Fruit fly (Drosophila melanogaster) whole organism, embryonic: Measurements from ENCODE around the gene arx.
A peak's percentile ranks its signal among the peaks of the same experiment; 100 is the strongest.

ENCODE experiments used
- C15 ChIP-seq: fragments of 200-800 bp; sonication (Bioruptor generic); IDR thresholded peaks from 3 replicates; pipeline ENCODE4 v1.3.6; 2022; ENCODE audit warnings: missing biosample characterization, missing genetic modification characterization
- CG10366 ChIP-seq: fragments of 200-800 bp; sonication (Bioruptor generic); IDR thresholded peaks from 2 replicates; pipeline ENCODE4 v1.3.6; 2022; ENCODE audit warnings: missing biosample characterization, missing genetic modification characterization
- CG10431 ChIP-seq: fragments of 200-800 bp; sonication (Bioruptor generic); optimal IDR thresholded peaks from 3 replicates; lab custom pipeline; 2018; ENCODE audit warnings: missing biosample characterization, mild to moderate bottlenecking, missing genetic modification characterization
- CG11723 ChIP-seq: fragments of 200-800 bp; sonication (Bioruptor generic); optimal IDR thresholded peaks from 2 replicates; lab custom pipeline; 2017; ENCODE audit warnings: missing biosample characterization, mild to moderate bottlenecking, missing genetic modification characterization
- CG12299 ChIP-seq: fragments of 200-800 bp; sonication (Bioruptor generic); optimal IDR thresholded peaks from 2 replicates; lab custom pipeline; 2018; ENCODE audit warnings: missing biosample characterization, mild to moderate bottlenecking, missing genetic modification characterization
- CG17612 ChIP-seq: fragments of 200-800 bp; sonication (Bioruptor generic); IDR thresholded peaks from 2 replicates; pipeline ENCODE4 v1.3.6; 2022; ENCODE audit warnings: missing biosample characterization, missing genetic modification characterization
- CG2889 ChIP-seq: fragments of 200-800 bp; sonication (Bioruptor generic); IDR thresholded peaks from 3 replicates; pipeline ENCODE4 v1.3.6; 2022; ENCODE audit warnings: missing biosample characterization, missing genetic modification characterization
- CG31224 ChIP-seq: fragments of 200-800 bp; sonication (Bioruptor generic); IDR thresholded peaks from 2 replicates; pipeline ENCODE4 v1.3.6; 2022; ENCODE audit warnings: missing biosample characterization, missing genetic modification characterization
- CG31365 ChIP-seq: fragments of 200-800 bp; sonication (Bioruptor generic); optimal IDR thresholded peaks from 2 replicates; lab custom pipeline; 2018; ENCODE audit warnings: missing biosample characterization, mild to moderate bottlenecking, missing genetic modification characterization
- CG3407 ChIP-seq: fragments of 200-800 bp; sonication (Bioruptor generic); optimal IDR thresholded peaks from 2 replicates; lab custom pipeline; 2018; ENCODE audit warnings: missing biosample characterization, mild to moderate bottlenecking, missing genetic modification characterization
- CG3995 ChIP-seq: fragments of 200-800 bp; sonication (Bioruptor generic); optimal IDR thresholded peaks from 3 replicates; lab custom pipeline; 2016; ENCODE audit warnings: missing biosample characterization, missing genetic modification characterization
- CG5180 ChIP-seq: fragments of 200-800 bp; sonication (Bioruptor generic); optimal IDR thresholded peaks from 3 replicates; lab custom pipeline; 2017; ENCODE audit warnings: missing biosample characterization, missing genetic modification characterization, mild to moderate bottlenecking, moderate library complexity, missing genetic modification reagents
- CG5245 ChIP-seq: fragments of 200-800 bp; sonication (Bioruptor generic); optimal IDR thresholded peaks from 3 replicates; lab custom pipeline; 2016; ENCODE audit warnings: missing biosample characterization, missing genetic modification characterization
- CG6683 ChIP-seq: fragments of 200-800 bp; sonication (Bioruptor generic); optimal IDR thresholded peaks from 2 replicates; lab custom pipeline; 2017; ENCODE audit warnings: missing biosample characterization, mild to moderate bottlenecking, missing genetic modification characterization, missing genetic modification reagents
- CG6791 ChIP-seq: fragments of 200-800 bp; sonication (Bioruptor generic); IDR thresholded peaks from 3 replicates; pipeline ENCODE4 v1.3.6; 2022; ENCODE audit warnings: missing biosample characterization, missing genetic modification characterization; ENCODE audit not compliant: partially characterized antibody
- CG7987 ChIP-seq: fragments of 200-800 bp; sonication (Bioruptor generic); optimal IDR thresholded peaks from 2 replicates; lab custom pipeline; 2018; ENCODE audit warnings: missing biosample characterization, mild to moderate bottlenecking, missing genetic modification characterization, moderate library complexity
- CG8281 ChIP-seq: fragments of 200-800 bp; sonication (Bioruptor generic); optimal IDR thresholded peaks from 2 replicates; lab custom pipeline; 2018; ENCODE audit warnings: missing biosample characterization, mild to moderate bottlenecking, missing genetic modification characterization, moderate library complexity
- CG9727 ChIP-seq: fragments of 200-800 bp; sonication (Bioruptor generic); optimal IDR thresholded peaks from 3 replicates; lab custom pipeline; 2017; ENCODE audit warnings: missing biosample characterization, mild to moderate bottlenecking, missing genetic modification characterization
- Dbx ChIP-seq: fragments of 200-800 bp; sonication (Bioruptor generic); IDR thresholded peaks from 3 replicates; pipeline ENCODE4 v1.3.6; 2022; ENCODE audit warnings: missing biosample characterization, missing genetic modification characterization
- Doc3 ChIP-seq: fragments of 200-800 bp; sonication (Bioruptor generic); IDR thresholded peaks from 3 replicates; pipeline ENCODE4 v1.3.6; 2022; ENCODE audit warnings: missing biosample characterization, missing genetic modification characterization; ENCODE audit not compliant: partially characterized antibody
- MBD-R2 ChIP-seq: fragments of 200-800 bp; sonication (Bioruptor generic); IDR thresholded peaks from 2 replicates; pipeline ENCODE4 v1.3.6; 2022; ENCODE audit warnings: missing biosample characterization, missing genetic modification characterization
- MESR4 ChIP-seq: fragments of 200-800 bp; sonication (Bioruptor generic); optimal IDR thresholded peaks from 2 replicates; lab custom pipeline; 2018; ENCODE audit warnings: missing biosample characterization, mild to moderate bottlenecking, missing genetic modification characterization, moderate library complexity
- NFAT ChIP-seq: fragments of 200-800 bp; sonication (Bioruptor generic); IDR thresholded peaks from 2 replicates; pipeline ENCODE4 v1.3.6; 2022; ENCODE audit warnings: missing biosample characterization, missing genetic modification characterization
- Nf-YA ChIP-seq: fragments of 200-800 bp; sonication (Bioruptor generic); IDR thresholded peaks from 2 replicates; pipeline ENCODE4 v1.3.6; 2022; ENCODE audit warnings: missing biosample characterization, missing genetic modification characterization
- Scr ChIP-seq: fragments of 200-800 bp; sonication (Bioruptor generic); IDR thresholded peaks from 2 replicates; pipeline ENCODE4 v1.3.6; 2022; ENCODE audit warnings: missing biosample characterization, missing genetic modification characterization; ENCODE audit not compliant: partially characterized antibody
- Sry-δ ChIP-seq: fragments of 200-800 bp; sonication (Bioruptor generic); optimal IDR thresholded peaks from 2 replicates; lab custom pipeline; 2016; ENCODE audit warnings: missing biosample characterization, missing genetic modification characterization
- Trl ChIP-seq, 3 experiments: fragments of >200 bp in 2 of 3; fragments of 200-800 bp in 1 of 3; sonication (Bioruptor generic) in 1 of 3; optimal IDR thresholded peaks; 2 replicates in 1 of 3; 3 replicates in 2 of 3; lab custom pipeline; 2016 to 2017; ENCODE audit warnings: missing biosample characterization in 1 of 3, missing genetic modification characterization in 1 of 3
- ac ChIP-seq: fragments of 200-800 bp; sonication (Bioruptor generic); optimal IDR thresholded peaks from 3 replicates; lab custom pipeline; 2017; ENCODE audit warnings: missing biosample characterization, mild to moderate bottlenecking, missing genetic modification characterization
- aop ChIP-seq: fragments of 200-800 bp; sonication (Bioruptor generic); IDR thresholded peaks from 2 replicates; pipeline ENCODE4 v1.3.6; 2022; ENCODE audit warnings: missing biosample characterization, missing genetic modification characterization
- cg ChIP-seq: fragments of 200-800 bp; sonication (Bioruptor generic); optimal IDR thresholded peaks from 3 replicates; lab custom pipeline; 2019; ENCODE audit warnings: missing biosample characterization, mild to moderate bottlenecking, missing genetic modification characterization, moderate library complexity
- crc ChIP-seq: fragments of 200-800 bp; sonication (Bioruptor generic); optimal IDR thresholded peaks from 2 replicates; lab custom pipeline; 2016; ENCODE audit warnings: missing biosample characterization, missing genetic modification characterization
- dmrt11E ChIP-seq: fragments of 200-800 bp; sonication (Bioruptor generic); optimal IDR thresholded peaks from 3 replicates; lab custom pipeline; 2018; ENCODE audit warnings: missing biosample characterization, mild to moderate bottlenecking, missing genetic modification characterization, moderate library complexity
- dmrt99B ChIP-seq: fragments of 200-800 bp; sonication (Bioruptor generic); optimal IDR thresholded peaks from 2 replicates; lab custom pipeline; 2018; ENCODE audit warnings: missing biosample characterization, mild to moderate bottlenecking, missing genetic modification characterization, moderate library complexity
- ems ChIP-seq: fragments of 200-800 bp; sonication (Bioruptor generic); optimal IDR thresholded peaks from 3 replicates; lab custom pipeline; 2016; ENCODE audit warnings: missing biosample characterization, missing genetic modification characterization
- en ChIP-seq: fragments of 200-800 bp; sonication (Bioruptor generic); optimal IDR thresholded peaks from 2 replicates; lab custom pipeline; 2016; ENCODE audit warnings: missing biosample characterization, missing genetic modification characterization
- ewg ChIP-seq: fragments of 200-800 bp; sonication (Bioruptor generic); optimal IDR thresholded peaks from 3 replicates; lab custom pipeline; 2017; ENCODE audit warnings: mild to moderate bottlenecking, missing biosample characterization, missing genetic modification reagents, missing genetic modification characterization
- fu2 ChIP-seq: fragments of 200-800 bp; sonication (Bioruptor generic); optimal IDR thresholded peaks from 2 replicates; lab custom pipeline; 2016; ENCODE audit warnings: missing biosample characterization, missing genetic modification characterization
- jing ChIP-seq: fragments of 200-800 bp; sonication (Bioruptor generic); optimal IDR thresholded peaks from 2 replicates; lab custom pipeline; 2018; ENCODE audit warnings: missing biosample characterization, mild to moderate bottlenecking, missing genetic modification characterization
- nerfin-2 ChIP-seq: fragments of 200-800 bp; sonication (Bioruptor generic); IDR thresholded peaks from 2 replicates; pipeline ENCODE4 v1.3.6; 2022; ENCODE audit warnings: missing biosample characterization, missing genetic modification characterization; ENCODE audit not compliant: partially characterized antibody
- prd ChIP-seq, 3 experiments: fragments of >200 bp in 2 of 3; fragments of 200-800 bp in 1 of 3; sonication (Bioruptor generic) in 1 of 3; optimal IDR thresholded peaks in 2 of 3; IDR thresholded peaks in 1 of 3; 2 replicates in 2 of 3; 3 replicates in 1 of 3; pipeline versions ENCODE4 v1.3.6 to Lab custom; 2017 to 2022; ENCODE audit warnings: missing biosample characterization in 1 of 3, missing genetic modification characterization in 1 of 3
- pros ChIP-seq: fragments of 200-800 bp; sonication (Bioruptor generic); optimal IDR thresholded peaks from 3 replicates; lab custom pipeline; 2019; ENCODE audit warnings: missing biosample characterization, mild to moderate bottlenecking, missing genetic modification characterization, moderate library complexity
- repo ChIP-seq: fragments of 200-800 bp; sonication (Bioruptor generic); optimal IDR thresholded peaks from 2 replicates; lab custom pipeline; 2016; ENCODE audit warnings: missing biosample characterization, missing genetic modification characterization
- seq ChIP-seq: fragments of 200-800 bp; sonication (Bioruptor generic); IDR thresholded peaks from 2 replicates; pipeline ENCODE4 v1.3.6; 2022; ENCODE audit warnings: missing biosample characterization, missing genetic modification characterization
- slp2 ChIP-seq: fragments of 200-800 bp; sonication (Bioruptor generic); optimal IDR thresholded peaks from 2 replicates; lab custom pipeline; 2016; ENCODE audit warnings: missing biosample characterization, missing genetic modification characterization
- ssp ChIP-seq: fragments of 200-800 bp; sonication (Bioruptor generic); IDR thresholded peaks from 2 replicates; pipeline ENCODE4 v1.3.6; 2022; ENCODE audit warnings: missing biosample characterization, missing genetic modification characterization
- vvl ChIP-seq: fragments of 200-800 bp; sonication (Bioruptor generic); IDR thresholded peaks from 2 replicates; pipeline ENCODE4 v1.3.6; 2022; ENCODE audit warnings: missing biosample characterization, missing genetic modification characterization
- wor ChIP-seq: fragments of 200-800 bp; sonication (Bioruptor generic); IDR thresholded peaks from 2 replicates; pipeline ENCODE4 v1.3.6; 2022; ENCODE audit warnings: missing biosample characterization, missing genetic modification characterization
- zen2 ChIP-seq: fragments of 200-800 bp; sonication (Bioruptor generic); IDR thresholded peaks from 3 replicates; pipeline ENCODE4 v1.3.6; 2022; ENCODE audit warnings: missing biosample characterization, missing genetic modification characterization; ENCODE audit not compliant: partially characterized antibody

arx gene

dm6 chr3L:18867521-18867920 lies 33.8 kb downstream of the arx start, which contains the start of gene Dysb (continued):
- TF ChIP-seq CG31365 (tag; lab: Kevin White, UChicago): peak; percentile 60
- TF ChIP-seq CG6791: no peak
- peak; percentile 73 for TF ChIP-seq CG6683 (GFP tag; lab: Kevin White, UChicago)
- peak; percentile 96 for TF ChIP-seq NFAT
- peak; percentile 82 to 84 for TF ChIP-seq Trl (optimal IDR thresholded peaks at IDR 0.05; lab: Kevin White, UChicago)
- peak; percentile 64 for TF ChIP-seq Trl (GFP tag; optimal IDR thresholded peaks at IDR 0.05; lab: Kevin White, UChicago)
- peak; percentile 88 for TF ChIP-seq CG10366 (GFP tag; lab: Robert Waterston, UW)
- TF ChIP-seq prd (optimal IDR thresholded peaks at IDR 0.05; lab: Kevin White, UChicago): no peak
- peak; percentile 89 for TF ChIP-seq prd (GFP tag; IDR thresholded peaks at IDR 0.05; lab: Robert Waterston, UW)
- TF ChIP-seq wor (GFP tag; lab: Robert Waterston, UW): peak; percentile 43; the same call in 1 of the 2 replicates
- peak; percentile 86 for TF ChIP-seq CG12299 (tag; lab: Kevin White, UChicago)
- peak; percentile 76 for TF ChIP-seq CG2889 (GFP tag; lab: Robert Waterston, UW)
- peak; percentile 42 for TF ChIP-seq crc
- peak; percentile 75 for TF ChIP-seq CG11723 (GFP tag; lab: Kevin White, UChicago)
- TF ChIP-seq cg: no peak
- TF ChIP-seq CG5180 (GFP tag; lab: Kevin White, UChicago): peak; percentile 74
- TF ChIP-seq slp2: peak; percentile 51
- TF ChIP-seq CG31224 (GFP tag; lab: Robert Waterston, UW): peak; percentile 84
- no peak for TF ChIP-seq zen2
- TF ChIP-seq ewg (GFP tag; lab: Kevin White, UChicago): peak; percentile 76
- peak; percentile 90 for TF ChIP-seq seq (GFP tag; lab: Robert Waterston, UW)
- no peak for TF ChIP-seq nerfin-2 (GFP tag; lab: Robert Waterston, UW)
- peak; percentile 92 for TF ChIP-seq Dbx (GFP tag; lab: Robert Waterston, UW)
- no peak; the same call in none of the 2 replicates for TF ChIP-seq ssp (GFP tag; lab: Robert Waterston, UW)
- no peak for TF ChIP-seq Scr (GFP tag; lab: Robert Waterston, UW)
- TF ChIP-seq fu2: peak; percentile 36
- TF ChIP-seq CG7987 (GFP tag; lab: Kevin White, UChicago): peak; percentile 70
- TF ChIP-seq C15 (GFP tag; lab: Robert Waterston, UW): peak; percentile 70; the same call in 1 of the 3 replicates

dm6 chr3L:18865447-18866367 lies 35.6 kb downstream of the arx start, which contains the start of gene CG14074:
Gene CG14074, plus strand, starts transcription at chr3L:18866225.
- TF ChIP-seq CG3407 (GFP tag; lab: Kevin White, UChicago): no peak
- no peak for TF ChIP-seq Nf-YA
- no peak for TF ChIP-seq CG5245 (GFP tag; lab: Kevin White, UChicago)
- no peak for TF ChIP-seq CG8281
- peak; percentile 56 for TF ChIP-seq MBD-R2 (GFP tag; lab: Robert Waterston, UW)
- TF ChIP-seq vvl (GFP tag; lab: Robert Waterston, UW): peak; percentile 60
- no peak for TF ChIP-seq jing (GFP tag; lab: Kevin White, UChicago)
- TF ChIP-seq Sry-δ: peak; percentile 44
- no peak for TF ChIP-seq CG10431
- no peak for TF ChIP-seq ems (GFP tag; lab: Kevin White, UChicago)
- no peak for TF ChIP-seq CG9727 (GFP tag; lab: Kevin White, UChicago)
- no peak for TF ChIP-seq CG3995 (GFP tag; lab: Kevin White, UChicago)
- TF ChIP-seq MESR4: peak; percentile 47
- no peak for TF ChIP-seq CG17612
- TF ChIP-seq pros (GFP tag; lab: Kevin White, UChicago): no peak
- TF ChIP-seq dmrt11E (tag; lab: Kevin White, UChicago): no peak
- no peak for TF ChIP-seq ac (GFP tag; lab: Kevin White, UChicago)
- peak; percentile 44; the same call in 1 of the 3 replicates for TF ChIP-seq Doc3 (GFP tag; lab: Robert Waterston, UW)
- no peak for TF ChIP-seq en
- TF ChIP-seq aop (GFP tag; lab: Robert Waterston, UW): no peak
- TF ChIP-seq repo (GFP tag; lab: Kevin White, UChicago): no peak
- TF ChIP-seq dmrt99B (tag; lab: Kevin White, UChicago): no peak
